Fruit fly (Drosophila melanogaster) Kc167 (cell line): ENCODE data around the gene Hyls1.

Experiments used
- Myc ChIP-seq: fragments of >200 bp; optimal IDR thresholded peaks from 2 replicates; lab custom pipeline; 2017; ENCODE audit warnings: missing external identifiers
- Sin3A ChIP-seq: fragments of >200 bp; optimal IDR thresholded peaks from 2 replicates; lab custom pipeline; 2018; ENCODE audit warnings: missing external identifiers
- h ChIP-seq: fragments of >200 bp; optimal IDR thresholded peaks from 3 replicates; lab custom pipeline; 2018; ENCODE audit warnings: missing external identifiers
- insv ChIP-seq: fragments of >200 bp; optimal IDR thresholded peaks from 3 replicates; lab custom pipeline; 2018; ENCODE audit warnings: missing external identifiers
- psq ChIP-seq: fragments of >200 bp; optimal IDR thresholded peaks from 2 replicates; lab custom pipeline; 2017; ENCODE audit warnings: missing external identifiers
- ttk ChIP-seq: sonication (Bioruptor generic); optimal IDR thresholded peaks from 2 replicates; lab custom pipeline; 2017; ENCODE audit warnings: missing external identifiers

- TF ChIP-seq h (lab: Kevin White, UChicago) (no peak), psq (no peak), Myc (lab: Kevin White, UChicago) (no peak), insv (no peak), ttk (lab: Kevin White, UChicago) (no peak), Sin3A (lab: Kevin White, UChicago) (no peak)
Measured at dm6 chr2L:16293703-16294233, 58.7 kb downstream of the Hyls1 start, which contains the start of gene Cyp303a1.
